Fruit fly (Drosophila melanogaster) Kc167 (cell line): ENCODE measurements around the gene Rbcn-3B.

Source experiments
- insv ChIP-seq: fragments of >200 bp; optimal IDR thresholded peaks from 3 replicates; lab custom pipeline; 2018; ENCODE audit warnings: missing external identifiers
- psq ChIP-seq: fragments of >200 bp; optimal IDR thresholded peaks from 2 replicates; lab custom pipeline; 2017; ENCODE audit warnings: missing external identifiers

DNA sequence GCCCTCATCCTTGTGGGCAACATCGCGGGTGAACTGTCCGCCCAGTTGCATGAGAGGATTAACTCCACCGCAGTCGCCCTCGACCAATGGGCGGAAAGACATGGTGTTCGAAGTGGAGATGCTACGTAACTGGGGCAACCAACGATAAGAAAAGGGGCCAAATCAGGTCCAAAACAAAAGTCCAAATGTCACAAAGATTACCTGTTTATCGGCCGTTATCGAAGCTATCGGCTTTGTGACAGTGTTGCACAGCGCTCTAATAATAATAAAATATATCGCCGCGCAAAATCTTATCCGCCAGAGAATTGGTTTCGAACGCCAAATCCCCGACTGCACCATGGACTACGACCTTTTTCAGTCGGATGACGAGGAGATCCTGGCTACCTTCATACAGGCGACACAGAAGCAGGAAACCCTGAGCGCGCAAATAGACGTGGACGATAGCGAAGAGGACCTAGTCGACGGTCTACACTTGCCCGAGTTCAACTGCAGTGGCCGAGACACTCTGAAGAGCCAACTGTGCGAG, 40.1 kb upstream of the Rbcn-3B start, which contains the start of the genes CG14803 and Pex5:
- TF ChIP-seq insv (lab: Kevin White, UChicago), result no peak
- no peak for TF ChIP-seq psq (lab: Kevin White, UChicago)
